Fruit fly (Drosophila melanogaster): ENCODE measurements around the gene velo.

DNA sequence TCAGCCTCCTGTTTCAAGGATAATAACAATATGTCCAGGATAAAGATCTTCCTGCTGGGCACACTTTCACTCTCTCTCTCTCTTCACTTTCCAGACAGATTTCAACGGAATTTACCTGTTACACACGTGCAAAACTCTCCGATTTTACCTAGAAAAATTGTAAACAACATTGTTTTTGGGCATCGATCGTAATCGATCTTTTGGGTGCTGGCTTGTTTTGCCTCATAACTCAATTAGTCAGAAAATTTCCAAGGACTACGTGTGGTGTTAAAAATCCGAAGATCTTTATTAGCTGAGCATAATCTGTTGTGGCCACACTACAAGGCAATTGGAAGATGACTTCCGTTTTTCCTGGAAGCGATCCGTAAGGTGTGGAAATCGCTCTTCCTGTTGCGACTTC, 14.6 kb upstream of the velo start:
- no peak for TF ChIP-seq psq (optimal IDR thresholded peaks at IDR 0.05)
- no peak for TF ChIP-seq Sin3A (optimal IDR thresholded peaks at IDR 0.05)
- no peak for TF ChIP-seq insv (optimal IDR thresholded peaks at IDR 0.05)
- no peak for TF ChIP-seq h (optimal IDR thresholded peaks at IDR 0.05)
